Worm (Caenorhabditis elegans) whole organism, L3 larva: Measurements from ENCODE around the gene F31D5.6.

ENCODE experiments used
- R02D3.7 ChIP-seq: fragments of 150-350 bp; optimal IDR thresholded peaks from 2 replicates; lab custom pipeline; 2014; ENCODE audit warnings: missing biosample characterization, missing genetic modification characterization
- ZK546.5 ChIP-seq: sonication (generic microtip); optimal IDR thresholded peaks from 2 replicates; lab custom pipeline; 2017; ENCODE audit warnings: missing biosample characterization, missing genetic modification characterization
- ceh-28 ChIP-seq: fragments of 150-350 bp; optimal IDR thresholded peaks from 2 replicates; lab custom pipeline; 2014; ENCODE audit warnings: missing biosample characterization, missing genetic modification reagents, missing genetic modification characterization
- daf-12 ChIP-seq: fragments of 150-350 bp; optimal IDR thresholded peaks from 2 replicates; lab custom pipeline; 2014; ENCODE audit warnings: missing biosample characterization, missing genetic modification reagents, missing genetic modification characterization
- egl-27 ChIP-seq: sonication (generic microtip); optimal IDR thresholded peaks from 4 replicates; lab custom pipeline; 2017; ENCODE audit warnings: missing biosample characterization, missing genetic modification reagents, missing genetic modification characterization
- egl-5 ChIP-seq: fragments of 150-350 bp; optimal IDR thresholded peaks from 2 replicates; lab custom pipeline; 2017; ENCODE audit warnings: missing biosample characterization, missing genetic modification reagents, missing genetic modification characterization, inconsistent platforms
- elt-1 ChIP-seq: fragments of 150-350 bp; optimal IDR thresholded peaks from 2 replicates; lab custom pipeline; 2014; ENCODE audit warnings: missing biosample characterization, missing genetic modification characterization
- elt-2 ChIP-seq: sonication (generic microtip); optimal IDR thresholded peaks from 2 replicates; lab custom pipeline; 2016; ENCODE audit warnings: missing genetic modification reagents, mild to moderate bottlenecking, missing genetic modification characterization, missing compliant biosample characterization
- fkh-10 ChIP-seq: sonication (generic microtip); optimal IDR thresholded peaks from 2 replicates; lab custom pipeline; 2017; ENCODE audit warnings: missing biosample characterization, missing genetic modification reagents, missing genetic modification characterization
- fkh-2 ChIP-seq: fragments of 150-350 bp; optimal IDR thresholded peaks from 2 replicates; lab custom pipeline; 2014; ENCODE audit warnings: missing biosample characterization, missing genetic modification reagents, missing genetic modification characterization
- fos-1 ChIP-seq: fragments of 150-350 bp; optimal IDR thresholded peaks from 2 replicates; lab custom pipeline; 2014; ENCODE audit warnings: missing biosample characterization, missing genetic modification characterization
- hmg-11 ChIP-seq: sonication (generic microtip); optimal IDR thresholded peaks from 2 replicates; lab custom pipeline; 2016; ENCODE audit warnings: missing genetic modification characterization, missing compliant biosample characterization
- jun-1 ChIP-seq: fragments of 150-350 bp; optimal IDR thresholded peaks from 2 replicates; lab custom pipeline; 2014; ENCODE audit warnings: missing biosample characterization, missing genetic modification reagents, missing genetic modification characterization
- lin-15B ChIP-seq: fragments of 150-350 bp; optimal IDR thresholded peaks from 2 replicates; lab custom pipeline; 2014; ENCODE audit warnings: missing biosample characterization, missing genetic modification characterization
- lin-39 ChIP-seq: fragments of 150-350 bp; optimal IDR thresholded peaks from 2 replicates; lab custom pipeline; 2018; ENCODE audit warnings: missing biosample characterization, missing genetic modification reagents, missing genetic modification characterization
- mdl-1 ChIP-seq: fragments of 150-350 bp; optimal IDR thresholded peaks from 2 replicates; lab custom pipeline; 2014; ENCODE audit warnings: missing biosample characterization, missing genetic modification characterization
- mml-1 ChIP-seq: fragments of 150-350 bp; sonication (generic microtip); optimal IDR thresholded peaks from 3 replicates; lab custom pipeline; 2014; ENCODE audit warnings: missing biosample characterization, missing genetic modification characterization
- nhr-237 ChIP-seq: fragments of 150-350 bp; optimal IDR thresholded peaks from 2 replicates; lab custom pipeline; 2014; ENCODE audit warnings: missing biosample characterization, missing genetic modification characterization
- nhr-28 ChIP-seq: fragments of 150-350 bp; optimal IDR thresholded peaks from 2 replicates; lab custom pipeline; 2014; ENCODE audit warnings: missing biosample characterization, missing genetic modification characterization
- nhr-43 ChIP-seq: sonication (generic microtip); optimal IDR thresholded peaks from 2 replicates; lab custom pipeline; 2016; ENCODE audit warnings: mild to moderate bottlenecking, missing genetic modification characterization, missing compliant biosample characterization; ENCODE audit not compliant: poor library complexity, severe bottlenecking
- nhr-67 ChIP-seq: fragments of 150-350 bp; optimal IDR thresholded peaks from 2 replicates; lab custom pipeline; 2014; ENCODE audit warnings: missing biosample characterization, missing genetic modification characterization
- nhr-76 ChIP-seq: fragments of 150-350 bp; sonication (generic microtip); optimal IDR thresholded peaks from 5 replicates; lab custom pipeline; 2014; ENCODE audit warnings: missing biosample characterization, missing genetic modification characterization
- pha-4 ChIP-seq: fragments of 150-350 bp; optimal IDR thresholded peaks from 2 replicates; lab custom pipeline; 2014; ENCODE audit warnings: missing biosample characterization, missing genetic modification reagents, missing genetic modification characterization
- pqm-1 ChIP-seq: fragments of 150-350 bp; optimal IDR thresholded peaks from 2 replicates; lab custom pipeline; 2017; ENCODE audit warnings: missing biosample characterization, missing genetic modification characterization, inconsistent platforms
- sea-2 ChIP-seq: fragments of 150-350 bp; sonication (generic microtip); optimal IDR thresholded peaks from 4 replicates; lab custom pipeline; 2014; ENCODE audit warnings: missing biosample characterization, missing genetic modification reagents, missing genetic modification characterization
- skn-1 ChIP-seq: fragments of 150-350 bp; optimal IDR thresholded peaks from 2 replicates; lab custom pipeline; 2014; ENCODE audit warnings: missing biosample characterization, missing genetic modification characterization
- unc-39 ChIP-seq: sonication (generic microtip); optimal IDR thresholded peaks from 4 replicates; lab custom pipeline; 2017; ENCODE audit warnings: missing biosample characterization, missing genetic modification characterization
- unc-62 ChIP-seq: fragments of 150-350 bp; sonication (generic microtip); optimal IDR thresholded peaks from 4 replicates; lab custom pipeline; 2014; ENCODE audit warnings: missing biosample characterization, missing genetic modification reagents, missing genetic modification characterization
- zag-1 ChIP-seq: fragments of 150-350 bp; optimal IDR thresholded peaks from 2 replicates; lab custom pipeline; 2014; ENCODE audit warnings: missing biosample characterization, missing genetic modification characterization
- ztf-11 ChIP-seq: fragments of 150-350 bp; optimal IDR thresholded peaks from 2 replicates; lab custom pipeline; 2014; ENCODE audit warnings: missing biosample characterization, missing genetic modification characterization
- ztf-4 ChIP-seq: fragments of 150-350 bp; optimal IDR thresholded peaks from 2 replicates; lab custom pipeline; 2014; ENCODE audit warnings: missing biosample characterization, missing genetic modification characterization

Gene F31D5.6

DNA sequence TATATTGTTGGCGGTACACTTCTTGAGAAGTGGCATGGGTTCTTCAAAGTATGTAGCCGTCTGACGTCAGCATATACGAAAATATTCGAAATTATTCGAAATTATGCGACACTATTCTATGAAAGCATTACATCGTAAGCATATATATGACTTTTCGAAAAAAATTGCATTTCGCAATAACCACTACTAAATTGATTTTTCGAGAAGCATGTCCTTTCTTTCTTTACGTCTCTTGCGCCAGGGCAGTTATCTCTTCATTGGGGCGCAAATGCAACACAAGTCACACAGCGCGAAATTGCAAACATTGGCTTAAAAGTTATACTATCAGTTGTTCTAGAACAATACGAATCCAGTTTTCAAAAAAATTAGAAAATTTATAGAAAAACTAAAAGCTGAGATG is 35.7 kb upstream of the F31D5.6 start:
- TF ChIP-seq lin-15B (tag; lab: Kevin White, UChicago): peak; percentile 33
- TF ChIP-seq nhr-28 (tag; lab: Kevin White, UChicago): no peak
- TF ChIP-seq, all 47 proteins: peak for 1

ce11 chrII:4178838-4179237 is 30.7 kb upstream of the F31D5.6 start, which contains the start of gene R03H10.7:
Gene R03H10.7 (minus strand): TSS chrII:4178938.
- TF ChIP-seq mml-1 (tag; lab: Kevin White, UChicago) (no peak), skn-1 (tag; lab: Kevin White, UChicago) (no peak), mdl-1 (no peak), fkh-10 (no peak), nhr-237 (no peak), hmg-11 (no peak)

ce11 chrII:4179897-4180296 is 29.6 kb upstream of the F31D5.6 start, which contains the start of gene R03H10.1:
Gene R03H10.1 (plus strand): TSS chrII:4180248.
- TF ChIP-seq egl-5 (tag; lab: Kevin White, UChicago) (peak; percentile 51), nhr-237 (no peak), nhr-76 (tag; lab: Kevin White, UChicago) (no peak), unc-39 (tag; lab: Kevin White, UChicago) (no peak), daf-12 (tag; lab: Kevin White, UChicago) (no peak), egl-27 (tag; lab: Kevin White, UChicago) (no peak), skn-1 (tag; lab: Kevin White, UChicago) (no peak), zag-1 (tag; lab: Kevin White, UChicago) (no peak), ztf-4 (tag; lab: Kevin White, UChicago) (no peak), R02D3.7 (tag; lab: Kevin White, UChicago) (no peak), unc-62 (GFP tag; lab: Kevin White, UChicago) (no peak), nhr-28 (tag; lab: Kevin White, UChicago) (no peak), fkh-2 (tag; lab: Kevin White, UChicago) (no peak), elt-1 (no peak), pha-4 (tag; lab: Kevin White, UChicago) (peak; percentile 74)

DNA sequence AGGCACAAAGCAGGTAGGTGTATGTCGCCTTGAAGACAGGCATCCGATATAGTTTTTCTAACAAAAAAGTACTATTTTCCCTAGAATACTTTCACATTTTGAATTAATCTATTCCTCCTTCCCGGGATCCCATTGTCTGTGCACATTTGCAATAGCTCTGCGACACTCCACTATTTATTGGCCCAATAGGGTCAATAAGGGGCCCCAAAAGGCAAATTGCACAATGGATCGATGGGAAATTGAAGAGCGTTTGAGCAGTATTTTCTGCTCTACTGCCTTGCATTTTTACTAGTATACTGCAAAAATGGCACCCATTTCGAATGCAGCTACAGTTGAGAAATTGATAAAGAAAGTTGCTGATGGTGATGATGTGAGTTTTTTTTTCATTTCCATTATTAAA is 27.1 kb upstream of the F31D5.6 start, which contains the start of gene R03H10.11:
Gene R03H10.11 (plus strand): TSS at position 301 of the 400 bp plus-strand sequence.
- no peak for TF ChIP-seq mml-1 (tag; lab: Kevin White, UChicago)
- TF ChIP-seq hmg-11: no peak
- no peak for TF ChIP-seq ztf-11
- no peak for TF ChIP-seq fos-1 (tag; lab: Kevin White, UChicago)
- TF ChIP-seq fkh-10: no peak
- no peak for TF ChIP-seq nhr-237
- no peak for TF ChIP-seq ceh-28 (tag; lab: Kevin White, UChicago)
- TF ChIP-seq zag-1 (tag; lab: Kevin White, UChicago): no peak
- TF ChIP-seq egl-5 (tag; lab: Kevin White, UChicago): no peak
- TF ChIP-seq pqm-1 (tag; lab: Kevin White, UChicago): no peak
- no peak for TF ChIP-seq sea-2

DNA sequence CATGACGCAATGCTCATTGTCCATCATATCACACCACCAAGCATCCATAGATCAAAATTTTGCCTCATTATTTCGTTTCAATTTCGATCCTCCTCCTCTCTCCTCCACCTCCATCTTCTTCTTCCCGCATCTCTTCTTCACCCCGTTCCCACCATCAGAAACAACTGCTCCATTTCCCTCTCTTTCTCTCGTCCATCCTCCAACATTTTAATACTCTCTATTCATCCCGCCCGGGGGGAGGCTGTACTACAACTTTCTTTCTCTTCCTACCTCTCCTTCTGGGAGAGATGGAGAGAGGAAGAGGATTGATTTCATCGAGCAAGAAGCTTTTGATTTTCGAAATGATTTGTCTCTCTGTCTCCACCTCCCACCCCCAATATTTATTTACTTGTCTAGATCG is 25.5 kb upstream of the F31D5.6 start:
- TF ChIP-seq lin-15B (tag; lab: Kevin White, UChicago): no peak
- no peak for TF ChIP-seq nhr-76 (tag; lab: Kevin White, UChicago)

- TF ChIP-seq lin-39: no peak
- no peak for TF ChIP-seq ZK546.5 (tag; lab: Kevin White, UChicago)
Measured at ce11 chrII:4186364-4186763, 23.1 kb upstream of the F31D5.6 start, which contains the start of gene cpna-1. Gene cpna-1 (plus strand): TSS chrII:4186664.

DNA sequence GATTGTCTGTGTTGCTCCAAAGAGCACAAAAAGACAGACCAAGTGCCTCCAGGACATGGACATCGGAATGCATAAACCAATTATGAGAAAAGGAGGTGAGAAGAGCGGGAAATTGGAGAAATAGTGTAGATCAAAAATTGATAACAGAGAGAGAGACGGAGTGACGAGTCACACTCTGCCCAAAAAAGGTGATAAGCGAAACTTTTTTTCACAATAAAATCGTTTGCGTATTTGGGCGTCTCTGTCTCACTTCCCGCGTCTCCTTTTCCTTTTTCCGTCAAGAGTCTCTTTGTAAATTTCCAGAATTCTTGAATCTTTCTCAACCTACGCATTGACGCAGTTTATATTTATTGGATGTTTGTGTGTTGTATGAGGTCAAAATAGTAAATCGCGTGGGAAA is 15.4 kb upstream of the F31D5.6 start, which contains the start of gene mth-2:
Gene mth-2 (minus strand): TSS at position 188 of the 400 bp plus-strand sequence.
- TF ChIP-seq ztf-4 (tag; lab: Kevin White, UChicago) (no peak), nhr-237 (no peak), pqm-1 (tag; lab: Kevin White, UChicago) (peak; percentile 78), egl-5 (tag; lab: Kevin White, UChicago) (no peak), nhr-67 (tag; lab: Kevin White, UChicago) (no peak), elt-2 (tag; lab: Kevin White, UChicago) (peak; percentile 95), nhr-43 (tag; lab: Kevin White, UChicago) (no peak), ceh-28 (tag; lab: Kevin White, UChicago) (peak; percentile 14), unc-39 (tag; lab: Kevin White, UChicago) (no peak), jun-1 (tag; lab: Kevin White, UChicago) (peak; percentile 28)
